Worm (Caenorhabditis elegans) whole organism, late embryonic: Measurements from ENCODE around the gene srh-147.

ENCODE experiments used
- F13H6.1 ChIP-seq: sonication (generic microtip); optimal IDR thresholded peaks from 2 replicates; lab custom pipeline; 2016; ENCODE audit warnings: missing genetic modification characterization, missing compliant biosample characterization
- ahr-1 ChIP-seq: sonication (generic microtip); optimal IDR thresholded peaks from 2 replicates; lab custom pipeline; 2016; ENCODE audit warnings: missing genetic modification characterization, missing compliant biosample characterization
- ama-1 ChIP-seq: fragments of 150-350 bp; optimal IDR thresholded peaks from 2 replicates; lab custom pipeline; 2014
- ceh-18 ChIP-seq: sonication (generic microtip); optimal IDR thresholded peaks from 2 replicates; lab custom pipeline; 2016; ENCODE audit warnings: missing genetic modification characterization, missing compliant biosample characterization
- ceh-19 ChIP-seq: fragments of 200-800 bp; sonication (Bioruptor generic); optimal IDR thresholded peaks from 2 replicates; lab custom pipeline; 2018; ENCODE audit warnings: mild to moderate bottlenecking, missing genetic modification characterization, missing compliant biosample characterization
- ceh-24 ChIP-seq: sonication (generic microtip); optimal IDR thresholded peaks from 2 replicates; lab custom pipeline; 2016; ENCODE audit warnings: mild to moderate bottlenecking, missing genetic modification characterization, missing compliant biosample characterization
- ceh-30 ChIP-seq: fragments of 150-350 bp; optimal IDR thresholded peaks from 2 replicates; lab custom pipeline; 2014; ENCODE audit warnings: missing biosample characterization, missing genetic modification characterization
- ceh-34 ChIP-seq: sonication (generic microtip); optimal IDR thresholded peaks from 2 replicates; lab custom pipeline; 2016; ENCODE audit warnings: mild to moderate bottlenecking, missing genetic modification characterization, missing compliant biosample characterization
- ceh-45 ChIP-seq: fragments of 200-800 bp; sonication (Bioruptor generic); IDR thresholded peaks from 2 replicates; pipeline ENCODE4 v1.3.6; 2022; ENCODE audit warnings: missing genetic modification reagents, missing genetic modification characterization, missing compliant biosample characterization
- ceh-48 ChIP-seq: sonication (generic microtip); optimal IDR thresholded peaks from 2 replicates; lab custom pipeline; 2016; ENCODE audit warnings: missing genetic modification characterization, inconsistent platforms, missing compliant biosample characterization
- ceh-6 ChIP-seq: fragments of 200-800 bp; sonication (Bioruptor generic); optimal IDR thresholded peaks from 2 replicates; lab custom pipeline; 2018; ENCODE audit warnings: mild to moderate bottlenecking, missing genetic modification characterization, missing compliant biosample characterization
- ceh-9 ChIP-seq: sonication (generic microtip); optimal IDR thresholded peaks from 2 replicates; lab custom pipeline; 2016; ENCODE audit warnings: mild to moderate bottlenecking, missing genetic modification characterization, inconsistent platforms, missing compliant biosample characterization
- dmd-4 ChIP-seq: sonication (generic microtip); optimal IDR thresholded peaks from 2 replicates; lab custom pipeline; 2016; ENCODE audit warnings: borderline replicate concordance, missing genetic modification characterization, missing compliant biosample characterization
- dve-1 ChIP-seq: sonication (generic microtip); optimal IDR thresholded peaks from 2 replicates; lab custom pipeline; 2017; ENCODE audit warnings: antibody characterized with exemption, mild to moderate bottlenecking, missing genetic modification characterization, missing compliant biosample characterization
- elt-2 ChIP-seq: sonication (generic microtip); optimal IDR thresholded peaks from 2 replicates; lab custom pipeline; 2016; ENCODE audit warnings: missing genetic modification reagents, missing genetic modification characterization, missing compliant biosample characterization
- elt-4 ChIP-seq: sonication (generic microtip); optimal IDR thresholded peaks from 2 replicates; lab custom pipeline; 2016; ENCODE audit warnings: missing genetic modification characterization, missing compliant biosample characterization
- eyg-1 ChIP-seq: sonication (generic microtip); optimal IDR thresholded peaks from 2 replicates; lab custom pipeline; 2016; ENCODE audit warnings: missing genotype, missing genetic modification characterization, missing compliant biosample characterization
- fax-1 ChIP-seq: sonication (generic microtip); optimal IDR thresholded peaks from 2 replicates; lab custom pipeline; 2016; ENCODE audit warnings: missing genotype, missing genetic modification characterization, missing compliant biosample characterization
- fkh-10 ChIP-seq: fragments of 150-350 bp; optimal IDR thresholded peaks from 2 replicates; lab custom pipeline; 2014; ENCODE audit warnings: missing biosample characterization, missing genetic modification reagents, missing genetic modification characterization
- fkh-6 ChIP-seq: sonication (generic microtip); optimal IDR thresholded peaks from 2 replicates; lab custom pipeline; 2016; ENCODE audit warnings: missing genetic modification characterization, missing compliant biosample characterization
- gmeb-2 ChIP-seq: sonication (generic microtip); optimal IDR thresholded peaks from 2 replicates; lab custom pipeline; 2016; ENCODE audit warnings: missing genetic modification characterization, inconsistent platforms, missing compliant biosample characterization
- hlh-13 ChIP-seq: fragments of 200-800 bp; sonication (Bioruptor generic); optimal IDR thresholded peaks from 2 replicates; lab custom pipeline; 2018; ENCODE audit warnings: mild to moderate bottlenecking, missing genetic modification characterization, missing compliant biosample characterization
- hlh-15 ChIP-seq: sonication (generic microtip); optimal IDR thresholded peaks from 2 replicates; lab custom pipeline; 2016; ENCODE audit warnings: missing genetic modification characterization, missing compliant biosample characterization
- hlh-6 ChIP-seq: sonication (generic microtip); optimal IDR thresholded peaks from 2 replicates; lab custom pipeline; 2016; ENCODE audit warnings: missing genotype, missing genetic modification characterization, missing compliant biosample characterization
- hlh-8 ChIP-seq: sonication (generic microtip); optimal IDR thresholded peaks from 2 replicates; lab custom pipeline; 2016; ENCODE audit warnings: missing genotype, missing genetic modification characterization, missing compliant biosample characterization
- lin-11 ChIP-seq: fragments of 200-800 bp; sonication (Bioruptor generic); optimal IDR thresholded peaks from 2 replicates; lab custom pipeline; 2018; ENCODE audit warnings: mild to moderate bottlenecking, missing genetic modification characterization, missing compliant biosample characterization
- nhr-11 ChIP-seq: fragments of 150-350 bp; optimal IDR thresholded peaks from 2 replicates; lab custom pipeline; 2014; ENCODE audit warnings: missing biosample characterization, missing genetic modification characterization
- npax-4 ChIP-seq: sonication (generic microtip); optimal IDR thresholded peaks from 2 replicates; lab custom pipeline; 2016; ENCODE audit warnings: missing genetic modification characterization, missing compliant biosample characterization
- pag-3 ChIP-seq: sonication (generic microtip); optimal IDR thresholded peaks from 2 replicates; lab custom pipeline; 2016; ENCODE audit warnings: missing compliant biosample characterization, missing genetic modification characterization, borderline replicate concordance
- pax-1 ChIP-seq: fragments of 150-350 bp; optimal IDR thresholded peaks from 2 replicates; lab custom pipeline; 2014; ENCODE audit warnings: missing biosample characterization, missing genetic modification characterization
- pha-2 ChIP-seq: sonication (generic microtip); optimal IDR thresholded peaks from 2 replicates; lab custom pipeline; 2017; ENCODE audit warnings: mild to moderate bottlenecking, missing genetic modification characterization, missing compliant biosample characterization
- ref-2 ChIP-seq: sonication (generic microtip); optimal IDR thresholded peaks from 2 replicates; lab custom pipeline; 2016; ENCODE audit warnings: missing genetic modification characterization, missing compliant biosample characterization
- sox-4 ChIP-seq: sonication (generic microtip); optimal IDR thresholded peaks from 2 replicates; lab custom pipeline; 2017; ENCODE audit warnings: mild to moderate bottlenecking, missing genetic modification characterization, inconsistent platforms, missing compliant biosample characterization
- tbx-2 ChIP-seq: sonication (generic microtip); optimal IDR thresholded peaks from 2 replicates; lab custom pipeline; 2016; ENCODE audit warnings: missing genetic modification characterization, missing compliant biosample characterization
- unc-3 ChIP-seq, 2 experiments: fragments of 200-800 bp in 1 of 2; sonication (Bioruptor generic) in 1 of 2; sonication (generic microtip) in 1 of 2; conservative IDR thresholded peaks in 1 of 2; optimal IDR thresholded peaks in 1 of 2; 2 replicates each; pipeline versions ENCODE4 v1.3.6 to Lab custom; 2016 to 2022; ENCODE audit warnings: missing compliant biosample characterization in 2 of 2, missing genetic modification characterization in 2 of 2, missing genetic modification reagents in 1 of 2
- unc-42 ChIP-seq: sonication (generic microtip); optimal IDR thresholded peaks from 2 replicates; lab custom pipeline; 2016; ENCODE audit warnings: missing genotype, missing genetic modification characterization, missing compliant biosample characterization
- unc-55 ChIP-seq: sonication (generic microtip); optimal IDR thresholded peaks from 2 replicates; lab custom pipeline; 2017; ENCODE audit warnings: missing biosample characterization, missing genetic modification reagents, missing genetic modification characterization
- unc-86 ChIP-seq: sonication (generic microtip); optimal IDR thresholded peaks from 2 replicates; lab custom pipeline; 2016; ENCODE audit warnings: missing genetic modification characterization, missing compliant biosample characterization
- zip-5 ChIP-seq: sonication (generic microtip); optimal IDR thresholded peaks from 2 replicates; lab custom pipeline; 2016; ENCODE audit warnings: missing genetic modification characterization, missing compliant biosample characterization
- ztf-16 ChIP-seq: sonication (generic microtip); optimal IDR thresholded peaks from 2 replicates; lab custom pipeline; 2017; ENCODE audit warnings: missing genetic modification characterization, missing compliant biosample characterization

Gene srh-147

ce11 chrV:15858292-15858691 is 8.2 kb upstream of the srh-147 start, which contains the start of gene srh-148:
srh-148 (minus strand) TSS chrV:15858392.
- TF ChIP-seq nhr-11 (tag; lab: Kevin White, UChicago) (no peak), pha-2 (tag; lab: Kevin White, UChicago) (no peak), ceh-34 (tag; lab: Kevin White, UChicago) (no peak), pax-1 (tag; lab: Kevin White, UChicago) (no peak), hlh-13 (GFP tag; lab: Kevin White, UChicago) (no peak), dmd-4 (tag; lab: Kevin White, UChicago) (no peak), fax-1 (tag; lab: Kevin White, UChicago) (no peak), ceh-18 (tag; lab: Kevin White, UChicago) (no peak), npax-4 (tag; lab: Kevin White, UChicago) (no peak), hlh-8 (tag; lab: Kevin White, UChicago) (no peak), sox-4 (tag; lab: Kevin White, UChicago) (no peak), unc-3 (GFP tag; conservative IDR thresholded peaks at IDR 0.05; lab: Robert Waterston, UW) (no peak), unc-3 (tag; optimal IDR thresholded peaks at IDR 0.05; lab: Kevin White, UChicago) (no peak), ahr-1 (no peak), gmeb-2 (tag; lab: Kevin White, UChicago) (no peak), fkh-6 (tag; lab: Kevin White, UChicago) (no peak), ceh-19 (GFP tag; lab: Kevin White, UChicago) (no peak), eyg-1 (tag; lab: Kevin White, UChicago) (no peak)

ce11 chrV:15841095-15841494 is 9.0 kb downstream of the srh-147 start, which contains the start of gene srh-149:
srh-149 (minus strand) TSS chrV:15841195.
- no peak for TF ChIP-seq ceh-6 (GFP tag; lab: Kevin White, UChicago)
- TF ChIP-seq ref-2 (tag; lab: Kevin White, UChicago): no peak
- TF ChIP-seq ceh-48 (tag; lab: Kevin White, UChicago): no peak
- no peak for TF ChIP-seq npax-4 (tag; lab: Kevin White, UChicago)
- no peak for TF ChIP-seq unc-86 (tag; lab: Kevin White, UChicago)
- TF ChIP-seq unc-55 (GFP tag; lab: Kevin White, UChicago): no peak
- TF ChIP-seq elt-4 (tag; lab: Kevin White, UChicago): no peak
- no peak for TF ChIP-seq fkh-10 (GFP tag; lab: Kevin White, UChicago)
- TF ChIP-seq ceh-24 (tag; lab: Kevin White, UChicago): no peak

- TF ChIP-seq ahr-1: no peak
- no peak for TF ChIP-seq lin-11 (tag; lab: Kevin White, UChicago)
- TF ChIP-seq unc-42 (tag; lab: Kevin White, UChicago): no peak
- no peak for TF ChIP-seq hlh-6 (tag; lab: Kevin White, UChicago)
- no peak for TF ChIP-seq dve-1
- TF ChIP-seq zip-5 (tag; lab: Kevin White, UChicago): no peak
- TF ChIP-seq ceh-9 (tag; lab: Kevin White, UChicago): no peak
- no peak for TF ChIP-seq unc-55 (GFP tag; lab: Kevin White, UChicago)
- TF ChIP-seq ceh-24 (tag; lab: Kevin White, UChicago): no peak
- TF ChIP-seq unc-86 (tag; lab: Kevin White, UChicago): no peak
- TF ChIP-seq ceh-45 (GFP tag; lab: Robert Waterston, UW): no peak
- no peak for TF ChIP-seq sox-4 (tag; lab: Kevin White, UChicago)
- no peak for TF ChIP-seq ztf-16
- no peak for TF ChIP-seq ama-1 (lab: Kevin White, UChicago)
- TF ChIP-seq elt-2 (tag; lab: Kevin White, UChicago): no peak
- TF ChIP-seq ceh-19 (GFP tag; lab: Kevin White, UChicago): no peak
- no peak for TF ChIP-seq ceh-30 (tag; lab: Kevin White, UChicago)
- TF ChIP-seq, all 69 proteins: peak for 0
Measured at ce11 chrV:15833622-15834021, 16.5 kb downstream of the srh-147 start, which contains the start of gene srbc-54. srbc-54 (minus strand) TSS chrV:15833722.

- TF ChIP-seq unc-3 (GFP tag; conservative IDR thresholded peaks at IDR 0.05; lab: Robert Waterston, UW) (no peak), unc-3 (tag; optimal IDR thresholded peaks at IDR 0.05; lab: Kevin White, UChicago) (no peak), npax-4 (tag; lab: Kevin White, UChicago) (no peak), hlh-15 (no peak), pag-3 (tag; lab: Kevin White, UChicago) (no peak), ceh-30 (tag; lab: Kevin White, UChicago) (no peak), F13H6.1 (no peak), gmeb-2 (tag; lab: Kevin White, UChicago) (no peak), pha-2 (tag; lab: Kevin White, UChicago) (no peak), hlh-8 (tag; lab: Kevin White, UChicago) (no peak), nhr-11 (tag; lab: Kevin White, UChicago) (no peak), tbx-2 (tag; lab: Kevin White, UChicago) (no peak)
Measured at ce11 chrV:15831586-15831985, 18.5 kb downstream of the srh-147 start, which contains the start of gene srbc-56. srbc-56 (minus strand) TSS chrV:15831686.
